Fruit fly (Drosophila melanogaster) S2 (cell line): Measurements from ENCODE around the gene CG13465.

Source experiments
- CG8478 ChIP-seq: fragments of >200 bp; optimal IDR thresholded peaks from 2 replicates; lab custom pipeline; 2018
- CTCF ChIP-seq, 2 experiments: fragments of >200 bp; optimal IDR thresholded peaks; 2 replicates each; lab custom pipeline; 2018

DNA sequence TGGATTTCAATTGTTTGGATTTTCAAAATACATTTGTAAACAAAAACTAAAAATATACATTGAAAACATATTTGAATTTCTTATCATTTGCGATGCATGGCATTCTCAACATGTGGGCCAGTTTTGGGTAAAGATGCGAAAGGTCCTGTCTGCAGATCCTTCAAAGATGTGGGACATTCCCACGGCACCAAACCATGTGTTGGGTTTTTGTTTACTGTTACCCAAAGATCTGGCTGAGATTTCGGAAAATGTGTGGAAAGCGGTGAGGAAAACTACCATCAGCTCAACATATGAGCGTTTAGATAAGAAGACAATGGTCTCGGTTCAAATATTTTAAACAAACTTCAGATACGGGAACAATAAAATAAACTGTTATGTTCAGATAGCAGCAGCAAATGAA is 31.9 kb upstream of the CG13465 start:
- TF ChIP-seq CG8478 (no peak), CTCF (optimal IDR thresholded peaks at IDR 0.05; lab: Kevin White, UChicago) (no peak)
